Worm (Caenorhabditis elegans) whole organism, L4/young adult: ENCODE measurements around the gene F13H10.8.

ENCODE experiments used
- W03F9.2 ChIP-seq: fragments of 150-350 bp; optimal IDR thresholded peaks from 2 replicates; lab custom pipeline; 2014; ENCODE audit warnings: missing biosample characterization, missing genetic modification characterization
- dao-5 ChIP-seq: sonication (generic microtip); optimal IDR thresholded peaks from 2 replicates; lab custom pipeline; 2016; ENCODE audit warnings: missing genotype, missing genetic modification characterization, moderate library complexity, missing compliant biosample characterization
- him-1 ChIP-seq: sonication (generic microtip); optimal IDR thresholded peaks from 2 replicates; lab custom pipeline; 2016; ENCODE audit warnings: missing genotype, missing genetic modification reagents, missing genetic modification characterization, missing compliant biosample characterization

Gene F13H10.8

DNA sequence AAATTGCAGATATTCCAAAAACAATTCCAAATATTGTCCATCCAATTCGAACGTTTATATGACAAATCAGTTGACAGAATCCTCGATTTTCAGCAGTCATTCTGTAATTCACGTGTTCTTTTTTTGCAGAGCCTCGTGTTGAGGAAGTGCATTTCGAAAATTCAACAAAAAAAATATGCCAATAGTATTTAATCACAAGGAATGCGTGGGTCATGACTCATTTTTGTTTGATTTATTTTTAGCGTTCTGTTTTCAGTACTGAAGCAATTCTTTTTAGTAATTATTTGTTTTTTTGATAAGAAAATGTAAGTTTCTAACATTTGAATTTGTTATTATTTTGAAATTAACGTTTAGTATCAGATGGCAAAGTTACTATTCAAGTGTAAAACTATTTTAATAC is 10.6 kb downstream of the F13H10.8 start, which contains the start of gene hrg-4:
Gene hrg-4, minus strand, starts transcription at position 101 of the 400 bp plus-strand sequence.
- TF ChIP-seq W03F9.2 (tag; lab: Kevin White, UChicago) (no peak), dao-5 (tag; lab: Kevin White, UChicago) (no peak), him-1 (no peak)

ce11 chrIV:11031640-11032039 is 11.3 kb downstream of the F13H10.8 start:
- TF ChIP-seq dao-5 (tag; lab: Kevin White, UChicago) (no peak), W03F9.2 (tag; lab: Kevin White, UChicago) (no peak), him-1 (no peak)

ce11 chrIV:11032288-11032687 is 12.0 kb downstream of the F13H10.8 start, which contains the start of gene hrg-6:
Gene hrg-6 (plus strand): TSS chrIV:11032588.
- no peak for TF ChIP-seq W03F9.2 (tag; lab: Kevin White, UChicago)
- TF ChIP-seq dao-5 (tag; lab: Kevin White, UChicago) = no peak
- TF ChIP-seq him-1 = no peak

DNA sequence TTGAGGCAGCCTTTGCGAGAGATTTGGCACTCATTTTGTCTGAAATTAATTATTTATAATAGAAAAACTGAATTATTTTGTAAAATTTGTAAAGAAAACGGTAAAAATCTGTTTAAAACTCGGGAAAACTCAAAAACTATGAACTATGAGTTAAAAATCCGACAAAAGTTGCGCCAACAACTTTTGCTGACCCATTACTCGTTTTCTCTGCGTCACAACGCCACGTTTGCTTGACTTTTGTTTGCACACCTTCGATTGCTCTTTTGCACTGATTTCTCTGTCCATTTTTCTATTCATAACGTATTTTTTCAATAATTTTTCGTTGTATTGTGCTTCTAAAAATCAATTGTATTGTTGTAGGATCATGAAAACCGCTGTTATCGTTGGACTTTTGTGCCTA is 15.9 kb downstream of the F13H10.8 start, which contains the start of gene fkb-1:
Gene fkb-1, plus strand, starts transcription at position 361 of the 400 bp plus-strand sequence.
- peak; percentile 71 for TF ChIP-seq W03F9.2 (tag; lab: Kevin White, UChicago)
- TF ChIP-seq him-1 = no peak

- TF ChIP-seq dao-5 (tag; lab: Kevin White, UChicago) = no peak
These were observed 16.9 kb downstream of the F13H10.8 start for ce11 chrIV:11037118-11037719.

DNA sequence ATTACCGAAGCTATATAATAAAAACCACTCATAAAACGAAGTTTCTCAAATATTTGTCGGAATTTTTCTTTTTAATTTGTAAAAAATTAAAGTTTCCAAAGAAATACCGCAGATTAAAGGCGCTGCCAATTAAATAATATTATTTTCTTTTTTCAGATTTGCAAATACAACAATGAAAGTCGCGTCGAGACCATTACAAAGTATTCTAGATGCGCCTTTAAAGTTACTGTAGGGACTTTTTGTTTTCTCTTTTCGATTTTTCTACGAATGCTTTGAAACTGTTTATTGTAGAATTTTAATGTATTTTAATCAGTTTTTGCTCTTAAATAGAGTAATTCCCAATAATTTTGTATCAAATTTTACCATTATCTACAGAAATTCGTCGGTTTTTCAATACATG is 17.9 kb downstream of the F13H10.8 start:
- TF ChIP-seq him-1 = no peak
- TF ChIP-seq dao-5 (tag; lab: Kevin White, UChicago) = no peak
- TF ChIP-seq W03F9.2 (tag; lab: Kevin White, UChicago) = no peak

ce11 chrIV:11038618-11038664 is 18.1 kb downstream of the F13H10.8 start, which contains the start of gene kdin-1:
Gene kdin-1 (plus strand): TSS chrIV:11038655.
- TF ChIP-seq W03F9.2 (tag; lab: Kevin White, UChicago) (no peak), dao-5 (tag; lab: Kevin White, UChicago) (no peak), him-1 (no peak)

- TF ChIP-seq him-1 (no peak), dao-5 (tag; lab: Kevin White, UChicago) (no peak), W03F9.2 (tag; lab: Kevin White, UChicago) (no peak)
These were observed 18.3 kb downstream of the F13H10.8 start for ce11 chrIV:11038665-11039064.

DNA sequence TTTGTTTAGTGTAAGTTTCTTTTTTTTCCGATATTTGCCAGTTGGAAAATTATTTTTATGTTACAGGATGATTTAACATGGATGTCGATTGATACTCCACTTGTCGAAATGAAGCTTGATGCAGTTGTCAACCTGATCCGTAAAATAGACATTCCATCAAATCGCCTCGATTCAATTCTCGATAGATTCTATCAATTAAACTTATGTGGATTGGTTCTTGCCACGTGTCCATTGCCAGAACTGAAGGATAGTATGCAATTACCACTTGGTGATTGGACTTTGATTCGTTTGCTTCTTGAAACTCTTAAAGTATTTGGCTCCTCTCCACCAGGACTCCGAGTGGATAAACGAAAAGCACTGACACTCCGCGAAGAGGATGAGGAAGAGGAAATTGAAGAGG is 24.1 kb downstream of the F13H10.8 start:
- no peak for TF ChIP-seq W03F9.2 (tag; lab: Kevin White, UChicago)
- no peak for TF ChIP-seq dao-5 (tag; lab: Kevin White, UChicago)
- no peak for TF ChIP-seq him-1

DNA sequence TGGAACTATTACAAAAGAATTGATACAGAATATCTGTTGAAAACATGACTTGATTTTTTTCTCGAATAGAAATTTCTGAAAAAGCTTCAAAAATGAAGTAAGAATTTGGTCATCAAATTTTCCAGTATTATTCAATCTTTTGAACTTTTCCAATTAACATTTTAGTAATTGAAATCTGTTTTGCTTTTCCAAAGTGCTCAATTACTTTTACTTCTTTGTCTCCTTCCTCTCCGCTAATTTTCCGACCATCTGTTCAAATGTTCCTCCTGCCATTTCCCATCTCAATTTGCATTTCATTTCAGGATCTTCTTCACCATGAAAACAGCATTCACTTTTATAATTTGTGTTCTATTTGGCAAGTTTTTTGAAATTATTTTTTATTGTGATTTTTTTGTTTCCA is 28.6 kb downstream of the F13H10.8 start, which contains the start of gene F36H1.11:
Gene F36H1.11, plus strand, starts transcription at position 301 of the 400 bp plus-strand sequence.
- TF ChIP-seq W03F9.2 (tag; lab: Kevin White, UChicago) = no peak
- no peak for TF ChIP-seq dao-5 (tag; lab: Kevin White, UChicago)
- no peak for TF ChIP-seq him-1

ce11 chrIV:11049806-11050205 is 29.5 kb downstream of the F13H10.8 start, which contains the start of gene F36H1.3:
Gene F36H1.3 (plus strand): TSS chrIV:11050128.
- no peak for TF ChIP-seq W03F9.2 (tag; lab: Kevin White, UChicago)
- no peak for TF ChIP-seq dao-5 (tag; lab: Kevin White, UChicago)
- TF ChIP-seq him-1 = no peak

DNA sequence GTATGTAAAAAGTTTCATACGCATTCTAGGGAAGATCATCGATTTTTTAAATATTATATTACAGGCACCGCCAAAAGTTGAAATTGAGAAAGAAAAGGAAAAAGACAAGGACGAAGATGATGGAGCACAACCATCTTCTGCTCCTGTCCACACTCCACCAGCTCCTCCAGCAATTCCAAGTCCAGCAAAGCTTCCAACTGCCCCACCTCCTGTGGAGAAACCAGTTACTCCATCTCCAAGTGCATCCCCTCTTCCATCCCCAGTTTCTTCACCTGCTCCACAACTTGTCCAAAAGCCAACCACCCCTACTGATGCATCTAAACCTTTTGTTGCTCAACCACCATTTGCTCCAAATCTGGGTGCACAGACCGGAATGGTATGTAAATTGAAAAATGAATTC is 31.6 kb downstream of the F13H10.8 start:
- TF ChIP-seq him-1 (no peak), dao-5 (tag; lab: Kevin White, UChicago) (no peak), W03F9.2 (tag; lab: Kevin White, UChicago) (no peak)

DNA sequence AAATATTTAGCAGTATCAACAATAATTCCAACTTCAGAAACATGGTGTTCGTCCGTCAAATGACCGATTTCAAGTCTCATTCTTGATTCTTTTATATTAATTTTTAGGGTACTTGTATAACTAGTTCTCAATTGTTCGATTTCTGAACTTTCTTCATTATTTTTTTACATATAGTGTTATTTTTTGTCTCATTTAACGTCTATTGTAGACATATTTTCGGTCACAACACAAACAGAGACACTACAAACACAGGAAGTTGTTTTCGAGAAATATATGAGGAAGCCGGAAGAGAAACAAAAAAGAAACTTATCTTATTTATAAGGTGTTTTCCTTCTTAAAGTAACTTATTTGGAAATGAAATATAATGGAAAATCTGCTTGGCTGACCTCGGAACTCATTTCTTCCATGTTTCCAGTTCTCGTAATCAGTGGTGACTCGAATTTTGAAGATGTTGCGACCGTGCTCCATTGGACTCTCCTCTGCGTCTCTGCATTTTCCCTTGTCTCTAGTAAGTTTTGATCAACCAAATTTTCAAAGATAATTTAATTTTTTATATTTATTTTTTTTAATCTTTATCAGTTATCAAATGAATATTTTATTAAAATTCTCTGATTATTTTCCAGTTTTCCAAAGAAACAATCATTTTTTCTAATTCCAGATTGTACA is 33.5 kb downstream of the F13H10.8 start, which contains the start of the genes F36H1.12 and lin-3:
Gene F36H1.12, minus strand, starts transcription at position 51 of the 666 bp plus-strand sequence.
Gene lin-3, plus strand, starts transcription at position 657 of the 666 bp plus-strand sequence.
- no peak for TF ChIP-seq him-1
- no peak for TF ChIP-seq dao-5 (tag; lab: Kevin White, UChicago)

DNA sequence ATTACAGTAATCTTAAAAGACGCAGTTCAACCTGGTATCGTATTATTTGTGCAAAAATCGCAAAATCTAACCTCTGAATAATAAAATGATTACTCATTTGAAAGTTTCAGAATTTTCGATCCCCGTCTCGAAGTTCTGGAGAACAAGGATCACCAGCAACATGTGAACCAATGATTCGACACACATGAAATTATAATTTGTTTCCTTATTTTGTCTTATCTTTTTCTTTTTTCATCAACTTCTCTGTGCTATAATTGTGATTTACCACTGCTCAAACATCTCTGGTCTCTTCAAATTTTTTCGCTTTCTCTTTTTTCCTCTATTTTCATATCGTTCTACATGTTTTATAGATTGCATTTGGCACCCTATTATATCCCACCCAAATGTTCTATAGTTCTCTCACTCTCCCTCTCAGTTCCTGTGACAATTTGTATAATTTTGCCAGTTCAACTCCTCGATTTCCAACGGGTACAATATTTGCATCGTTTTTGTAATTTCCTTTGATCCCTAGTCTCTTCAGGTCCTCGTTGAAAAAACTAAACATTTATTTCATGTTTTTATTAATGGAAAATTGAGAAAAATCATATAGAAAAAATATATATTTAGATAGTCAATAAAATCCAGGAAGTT is 42.8 kb downstream of the F13H10.8 start:
- TF ChIP-seq dao-5 (tag; lab: Kevin White, UChicago) (no peak), him-1 (no peak), W03F9.2 (tag; lab: Kevin White, UChicago) (no peak)
